Worm (Caenorhabditis elegans) whole organism, young adult: Measurements from ENCODE around the gene srh-297.

Experiments used
- F23B12.7 ChIP-seq: sonication (generic microtip); optimal IDR thresholded peaks from 2 replicates; lab custom pipeline; 2017; ENCODE audit warnings: missing genetic modification characterization, mild to moderate bottlenecking, missing compliant biosample characterization, antibody characterized with exemption, moderate library complexity; ENCODE audit not compliant: insufficient read depth
- F37B4.10 ChIP-seq: fragments of 200-800 bp; sonication (Bioruptor generic); IDR thresholded peaks from 2 replicates; pipeline ENCODE4 v1.3.6; 2022; ENCODE audit warnings: missing genetic modification characterization, missing compliant biosample characterization
- F52B5.7 ChIP-seq: sonication (generic microtip); optimal IDR thresholded peaks from 2 replicates; lab custom pipeline; 2016; ENCODE audit warnings: mild to moderate bottlenecking, missing genetic modification characterization, missing compliant biosample characterization
- Y53F4B.3 ChIP-seq: fragments of 200-800 bp; sonication (Bioruptor generic); IDR thresholded peaks from 2 replicates; pipeline ENCODE4 v1.3.6; 2022; ENCODE audit warnings: missing genetic modification reagents, missing genetic modification characterization, missing compliant biosample characterization
- Y56A3A.18 ChIP-seq: fragments of 200-800 bp; sonication (Bioruptor generic); IDR thresholded peaks from 2 replicates; pipeline ENCODE4 v1.3.6; 2022; ENCODE audit warnings: missing genetic modification reagents, missing genetic modification characterization, missing compliant biosample characterization
- akir-1 ChIP-seq: fragments of 200-800 bp; sonication (Bioruptor generic); optimal IDR thresholded peaks from 2 replicates; lab custom pipeline; 2018; ENCODE audit warnings: mild to moderate bottlenecking, missing genetic modification characterization, moderate library complexity, missing compliant biosample characterization
- aptf-3 ChIP-seq: fragments of 200-800 bp; sonication (Bioruptor generic); IDR thresholded peaks from 2 replicates; pipeline ENCODE4 v1.3.6; 2022; ENCODE audit warnings: missing genetic modification characterization, missing compliant biosample characterization
- attf-5 ChIP-seq: fragments of 200-800 bp; sonication (Bioruptor generic); optimal IDR thresholded peaks from 2 replicates; lab custom pipeline; 2018; ENCODE audit warnings: mild to moderate bottlenecking, missing genetic modification characterization, missing compliant biosample characterization
- bed-2 ChIP-seq: fragments of 200-800 bp; sonication (Bioruptor generic); IDR thresholded peaks from 2 replicates; pipeline ENCODE4 v1.3.6; 2022; ENCODE audit warnings: missing genetic modification reagents, missing genetic modification characterization, missing compliant biosample characterization
- dpff-1 ChIP-seq: sonication (generic microtip); optimal IDR thresholded peaks from 2 replicates; lab custom pipeline; 2017; ENCODE audit warnings: mild to moderate bottlenecking, missing genetic modification characterization, missing compliant biosample characterization
- efl-1 ChIP-seq: fragments of 150-350 bp; optimal IDR thresholded peaks from 2 replicates; lab custom pipeline; 2014; ENCODE audit warnings: missing biosample characterization, missing genetic modification reagents, missing genetic modification characterization
- egl-18 ChIP-seq: fragments of 200-800 bp; sonication (Bioruptor generic); IDR thresholded peaks from 2 replicates; pipeline ENCODE4 v1.3.6; 2022; ENCODE audit warnings: missing genetic modification reagents, missing genetic modification characterization, missing compliant biosample characterization
- him-1 ChIP-seq: sonication (generic microtip); optimal IDR thresholded peaks from 2 replicates; lab custom pipeline; 2016; ENCODE audit warnings: missing genotype, missing genetic modification reagents, missing genetic modification characterization, missing compliant biosample characterization
- hmg-1.2 ChIP-seq: fragments of 200-800 bp; sonication (Bioruptor generic); IDR thresholded peaks from 2 replicates; pipeline ENCODE4 v1.3.6; 2022; ENCODE audit warnings: missing genetic modification reagents, missing genetic modification characterization, missing compliant biosample characterization
- hrde-1 ChIP-seq: sonication (generic microtip); optimal IDR thresholded peaks from 2 replicates; lab custom pipeline; 2016; ENCODE audit warnings: missing genetic modification characterization, mild to moderate bottlenecking, missing compliant biosample characterization, moderate library complexity, missing genotype, missing genetic modification reagents, borderline replicate concordance
- lag-1 ChIP-seq: fragments of 200-800 bp; sonication (Bioruptor generic); IDR thresholded peaks from 2 replicates; pipeline ENCODE4 v1.3.6; 2022; ENCODE audit warnings: missing genetic modification reagents, missing genetic modification characterization, missing compliant biosample characterization
- let-526 ChIP-seq: fragments of 200-800 bp; sonication (Bioruptor generic); IDR thresholded peaks from 2 replicates; pipeline ENCODE4 v1.3.6; 2022; ENCODE audit warnings: missing genetic modification reagents, missing genetic modification characterization, missing compliant biosample characterization
- let-607 ChIP-seq, 2 experiments: fragments of 200-800 bp in 1 of 2; sonication (Bioruptor generic) in 1 of 2; sonication (generic microtip) in 1 of 2; optimal IDR thresholded peaks; 2 replicates each; lab custom pipeline; 2016 to 2018; ENCODE audit warnings: mild to moderate bottlenecking in 2 of 2, missing compliant biosample characterization in 2 of 2, missing genetic modification characterization in 2 of 2, moderate library complexity in 2 of 2, missing genotype in 1 of 2
- lin-26 ChIP-seq: fragments of 200-800 bp; sonication (Bioruptor generic); IDR thresholded peaks from 2 replicates; pipeline ENCODE4 v1.3.6; 2022; ENCODE audit warnings: missing genetic modification reagents, missing genetic modification characterization, missing compliant biosample characterization
- lin-35 ChIP-seq, 3 experiments: fragments of 150-350 bp in 2 of 3; sonication (generic microtip) in 1 of 3; optimal IDR thresholded peaks; 2 replicates each; lab custom pipeline; 2014 to 2018; ENCODE audit warnings: missing biosample characterization in 3 of 3, missing genetic modification characterization in 3 of 3, missing genetic modification reagents in 3 of 3
- mcd-1 ChIP-seq: fragments of 200-800 bp; sonication (Bioruptor generic); IDR thresholded peaks from 2 replicates; pipeline ENCODE4 v1.3.6; 2022; ENCODE audit warnings: missing genetic modification reagents, missing genetic modification characterization, missing compliant biosample characterization
- mes-4 ChIP-seq: sonication (generic microtip); optimal IDR thresholded peaks from 2 replicates; lab custom pipeline; 2016; ENCODE audit warnings: missing genotype, missing genetic modification characterization, missing compliant biosample characterization
- nfyb-1 ChIP-seq: fragments of 200-800 bp; sonication (Bioruptor generic); IDR thresholded peaks from 2 replicates; pipeline ENCODE4 v1.3.6; 2022; ENCODE audit warnings: missing genetic modification reagents, missing genetic modification characterization, missing compliant biosample characterization
- nhr-179 ChIP-seq: sonication (generic microtip); optimal IDR thresholded peaks from 2 replicates; lab custom pipeline; 2016; ENCODE audit warnings: mild to moderate bottlenecking, missing genetic modification characterization, missing compliant biosample characterization
- rec-8 ChIP-seq, 2 experiments: sonication (generic microtip); optimal IDR thresholded peaks; 2 replicates each; lab custom pipeline; 2016; ENCODE audit warnings: mild to moderate bottlenecking in 2 of 2, missing genetic modification characterization in 2 of 2, missing genetic modification reagents in 2 of 2, missing genotype in 2 of 2, missing biosample characterization in 1 of 2, missing compliant biosample characterization in 1 of 2, moderate library complexity in 1 of 2
- sea-2 ChIP-seq: fragments of 200-800 bp; sonication (Bioruptor generic); IDR thresholded peaks from 2 replicates; pipeline ENCODE4 v1.3.6; 2022; ENCODE audit warnings: missing genetic modification characterization, missing compliant biosample characterization
- snpc-1.1 ChIP-seq: sonication (generic microtip); optimal IDR thresholded peaks from 2 replicates; lab custom pipeline; 2017; ENCODE audit warnings: missing genetic modification characterization, mild to moderate bottlenecking, missing compliant biosample characterization, antibody characterized with exemption, moderate library complexity, missing genotype, missing genetic modification reagents; ENCODE audit not compliant: insufficient read depth
- snpc-1.3 ChIP-seq: sonication (generic microtip); optimal IDR thresholded peaks from 2 replicates; lab custom pipeline; 2017; ENCODE audit warnings: missing genetic modification characterization, mild to moderate bottlenecking, missing compliant biosample characterization, antibody characterized with exemption, moderate library complexity, missing genotype, missing genetic modification reagents; ENCODE audit not compliant: insufficient read depth
- sptf-2 ChIP-seq: fragments of 200-800 bp; sonication (Bioruptor generic); optimal IDR thresholded peaks from 2 replicates; lab custom pipeline; 2018; ENCODE audit warnings: mild to moderate bottlenecking, missing genetic modification characterization, missing compliant biosample characterization
- zfh-2 ChIP-seq: fragments of 200-800 bp; sonication (Bioruptor generic); conservative IDR thresholded peaks from 2 replicates; pipeline ENCODE4 v1.3.6; 2022; ENCODE audit warnings: missing genetic modification reagents, missing genetic modification characterization, missing compliant biosample characterization
- ztf-28 ChIP-seq: fragments of 200-800 bp; sonication (Bioruptor generic); IDR thresholded peaks from 2 replicates; pipeline ENCODE4 v1.3.6; 2022; ENCODE audit warnings: missing genetic modification reagents, missing genetic modification characterization, missing compliant biosample characterization
- ztf-3 ChIP-seq: fragments of 200-800 bp; sonication (Bioruptor generic); optimal IDR thresholded peaks from 2 replicates; lab custom pipeline; 2018; ENCODE audit warnings: mild to moderate bottlenecking, missing genetic modification characterization, missing compliant biosample characterization

The srh-297 gene

ce11 chrII:3230422-3230821, at the start of gene srh-297:
TSS of gene srh-297 (minus strand) at chrII:3230522.
- TF ChIP-seq aptf-3, result no peak
- no peak for TF ChIP-seq snpc-1.3 (tag; lab: Kevin White, UChicago)

ce11 chrII:3278634-3279033, 48.3 kb upstream of the srh-297 start, which contains the start of gene wht-4:
TSS of gene wht-4 (plus strand) at chrII:3278934.
- no peak for TF ChIP-seq dpff-1 (tag; lab: Kevin White, UChicago)
- TF ChIP-seq ztf-3, result no peak
- TF ChIP-seq lin-26 (GFP tag; lab: Robert Waterston, UW), result no peak
- TF ChIP-seq Y56A3A.18 (GFP tag; lab: Robert Waterston, UW), result no peak
- TF ChIP-seq nhr-179 (tag; lab: Kevin White, UChicago), result no peak
- no peak for TF ChIP-seq sptf-2 (GFP tag; lab: Kevin White, UChicago)
- no peak for TF ChIP-seq lin-35 (GFP tag; optimal IDR thresholded peaks at IDR 0.05; lab: Kevin White, UChicago)
- no peak for TF ChIP-seq hmg-1.2 (GFP tag; lab: Robert Waterston, UW)
- no peak for TF ChIP-seq lag-1 (GFP tag; lab: Robert Waterston, UW)

ce11 chrII:3277686-3278085, 47.4 kb upstream of the srh-297 start, which contains the start of gene F02E11.4:
TSS of gene F02E11.4 (minus strand) at chrII:3277786.
- TF ChIP-seq lin-35 (GFP tag; optimal IDR thresholded peaks at IDR 0.05; lab: Kevin White, UChicago) (no peak), nfyb-1 (GFP tag; lab: Robert Waterston, UW) (no peak), attf-5 (no peak), ztf-3 (no peak), him-1 (no peak), akir-1 (GFP tag; lab: Kevin White, UChicago) (no peak), rec-8 (tag; optimal IDR thresholded peaks at IDR 0.05; lab: Kevin White, UChicago) (no peak), let-526 (GFP tag; lab: Robert Waterston, UW) (no peak), F52B5.7 (tag; lab: Kevin White, UChicago) (no peak), mes-4 (tag; lab: Kevin White, UChicago) (no peak), sea-2 (no peak), aptf-3 (no peak), F37B4.10 (GFP tag; lab: Robert Waterston, UW) (no peak), bed-2 (GFP tag; lab: Robert Waterston, UW) (no peak), dpff-1 (tag; lab: Kevin White, UChicago) (no peak), efl-1 (GFP tag; lab: Kevin White, UChicago) (no peak), Y53F4B.3 (GFP tag; lab: Robert Waterston, UW) (no peak), snpc-1.1 (tag; lab: Kevin White, UChicago) (no peak), hrde-1 (tag; lab: Kevin White, UChicago) (no peak), mcd-1 (GFP tag; lab: Robert Waterston, UW) (no peak)

- TF ChIP-seq F23B12.7 (tag; lab: Kevin White, UChicago), result no peak
- TF ChIP-seq zfh-2 (GFP tag; lab: Robert Waterston, UW), result 0 out of 2 replicates have a peak, but pooled peaks have one; percentile 43
- TF ChIP-seq sptf-2 (GFP tag; lab: Kevin White, UChicago), result no peak
- TF ChIP-seq ztf-28 (GFP tag; lab: Robert Waterston, UW), result no peak
- TF ChIP-seq, all 124 proteins: peak for 1
Observed at ce11 chrII:3274923-3275322, 44.6 kb upstream of the srh-297 start, which contains the start of gene F02E11.3. TSS of gene F02E11.3 (minus strand) at chrII:3275023.

ce11 chrII:3270598-3270997, 40.3 kb upstream of the srh-297 start:
- no peak for TF ChIP-seq hmg-1.2 (GFP tag; lab: Robert Waterston, UW)
- TF ChIP-seq egl-18 (GFP tag; lab: Robert Waterston, UW), result no peak
- no peak for TF ChIP-seq let-607 (tag; optimal IDR thresholded peaks at IDR 0.05; lab: Kevin White, UChicago)
